Worm (Caenorhabditis elegans): ENCODE data around the gene Y56A3A.6.

The Y56A3A.6 gene

DNA sequence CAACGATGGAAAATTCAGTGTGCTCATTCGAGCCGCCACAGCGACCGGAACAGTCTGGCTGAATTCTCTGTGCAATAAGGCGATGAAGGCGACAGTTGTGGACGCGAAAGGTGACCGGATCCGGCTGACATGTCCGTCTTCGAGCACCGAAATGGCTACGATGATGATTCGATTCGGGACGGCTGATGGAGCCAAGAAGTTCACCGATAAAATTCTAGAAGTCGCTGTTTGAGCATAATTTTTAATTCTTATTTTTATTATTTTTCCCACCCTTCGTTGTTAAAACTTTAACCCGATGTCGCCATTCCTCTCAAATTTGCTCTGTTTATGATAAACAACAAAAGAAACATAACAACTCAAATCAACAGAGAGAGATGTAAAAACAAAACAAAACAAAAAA is 38.9 kb upstream of the Y56A3A.6 start:
- TF ChIP-seq vab-15 (tag; optimal IDR thresholded peaks at IDR 0.05) (no peak), efl-3 (GFP tag; optimal IDR thresholded peaks at IDR 0.05) (no peak), zip-4 (GFP tag; optimal IDR thresholded peaks at IDR 0.05) (no peak), jun-1 (tag; optimal IDR thresholded peaks at IDR 0.05) (no peak), ceh-90 (tag; optimal IDR thresholded peaks at IDR 0.05) (no peak), lin-14 (GFP tag; optimal IDR thresholded peaks at IDR 0.05) (no peak), fkh-10 (GFP tag; optimal IDR thresholded peaks at IDR 0.05) (no peak), aly-2 (tag; optimal IDR thresholded peaks at IDR 0.05) (no peak), unc-98 (GFP tag; IDR thresholded peaks at IDR 0.05) (no peak), hlh-4 (tag; optimal IDR thresholded peaks at IDR 0.05) (no peak), lin-39 (tag; optimal IDR thresholded peaks at IDR 0.05) (no peak), nhr-84 (tag; optimal IDR thresholded peaks at IDR 0.05) (no peak), ceh-88 (GFP tag; IDR thresholded peaks at IDR 0.05) (no peak), sox-4 (tag; optimal IDR thresholded peaks at IDR 0.05) (no peak), xbp-1 (tag; optimal IDR thresholded peaks at IDR 0.05) (no peak), snu-23 (GFP tag; optimal IDR thresholded peaks at IDR 0.05) (no peak), Y116A8C.19 (tag; optimal IDR thresholded peaks at IDR 0.05; ENCODE audit: borderline replicate concordance) (no peak), snpc-4 (tag; optimal IDR thresholded peaks at IDR 0.05) (no peak)

DNA sequence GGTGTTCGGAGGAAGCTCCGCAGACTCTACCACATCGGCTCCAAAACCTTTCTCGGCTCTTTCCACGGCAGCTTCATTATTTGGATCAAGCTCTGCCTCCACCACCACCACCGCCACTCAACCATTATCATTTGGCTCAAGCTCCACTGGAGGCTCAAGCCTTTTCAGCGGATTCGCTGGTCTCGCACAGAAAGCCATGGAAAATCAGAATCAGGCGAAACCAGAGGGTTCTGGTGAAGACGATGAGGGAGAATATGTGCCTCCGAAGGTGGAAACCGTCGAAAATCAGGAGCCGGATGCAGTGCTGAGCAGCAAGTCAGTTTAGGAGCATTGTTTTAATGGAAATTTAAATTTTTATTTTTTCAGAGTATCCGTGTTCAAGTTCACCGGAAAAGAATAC is 38.5 kb upstream of the Y56A3A.6 start:
- TF ChIP-seq zag-1 (tag; optimal IDR thresholded peaks at IDR 0.05) (no peak), efl-1 (optimal IDR thresholded peaks at IDR 0.05) (no peak), efl-1 (GFP tag; optimal IDR thresholded peaks at IDR 0.05 in 1 of 2) (no peak), mef-2 (tag; optimal IDR thresholded peaks at IDR 0.05) (no peak), sox-4 (tag; optimal IDR thresholded peaks at IDR 0.05) (no peak), nhr-85 (tag) (no peak), hlh-4 (tag; optimal IDR thresholded peaks at IDR 0.05) (no peak), fkh-4 (tag; optimal IDR thresholded peaks at IDR 0.05; ENCODE audit: borderline replicate concordance) (no peak), nhr-237 (tag; optimal IDR thresholded peaks at IDR 0.05) (no peak), lin-14 (GFP tag; optimal IDR thresholded peaks at IDR 0.05) (no peak)

DNA sequence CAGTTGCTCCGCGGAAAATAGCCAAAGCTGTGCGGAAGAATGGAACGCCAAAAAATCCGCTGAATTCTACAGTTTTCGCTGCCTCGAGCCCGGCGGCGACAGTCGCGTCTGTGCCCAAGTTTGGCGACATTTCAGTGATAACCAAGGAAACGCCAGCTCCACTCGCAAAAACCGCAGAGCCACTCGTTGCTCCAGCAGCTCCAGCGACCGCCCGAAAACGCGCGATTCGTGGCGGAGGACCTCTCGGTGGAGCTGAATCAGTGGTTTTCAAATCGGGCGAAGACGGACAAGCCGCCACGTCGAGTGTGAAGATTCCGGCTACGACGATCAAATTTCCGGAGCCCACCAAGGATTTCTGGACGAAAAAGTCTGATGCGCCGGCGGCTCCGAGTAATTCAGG is 37.7 kb upstream of the Y56A3A.6 start:
- TF ChIP-seq ceh-82 (tag; optimal IDR thresholded peaks at IDR 0.05) (no peak), lin-13 (GFP tag; optimal IDR thresholded peaks at IDR 0.05) (no peak), hlh-4 (tag; optimal IDR thresholded peaks at IDR 0.05) (no peak), nhr-20 (tag; optimal IDR thresholded peaks at IDR 0.05) (no peak), nhr-71 (tag; optimal IDR thresholded peaks at IDR 0.05) (no peak), ceh-8 (GFP tag; optimal IDR thresholded peaks at IDR 0.05) (no peak), skn-1 (tag; optimal IDR thresholded peaks at IDR 0.05) (no peak), ceh-88 (GFP tag; IDR thresholded peaks at IDR 0.05) (no peak), mdl-1 (tag; optimal IDR thresholded peaks at IDR 0.05) (no peak), ces-1 (GFP tag; optimal IDR thresholded peaks at IDR 0.05) (no peak)

DNA sequence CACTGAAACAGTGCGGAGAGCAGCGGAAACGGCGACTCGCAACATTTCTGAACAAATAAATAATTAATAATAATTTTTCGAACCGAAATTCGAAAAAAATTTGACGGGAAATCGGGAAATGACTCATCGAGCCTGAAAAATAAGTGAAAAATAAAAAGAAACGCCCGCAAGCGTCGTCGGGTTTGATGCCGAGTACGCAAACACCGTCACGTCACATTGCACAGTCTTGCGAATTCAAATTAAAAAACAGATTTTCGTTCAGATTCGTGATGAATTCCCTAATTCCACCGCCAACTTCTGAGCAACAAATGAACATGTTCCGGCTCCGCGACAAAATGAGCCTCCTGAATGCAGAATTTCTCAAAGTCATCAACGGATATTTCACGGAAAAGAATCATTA is 37.1 kb upstream of the Y56A3A.6 start, which contains the start of the genes ndab-1 and npp-16:
ndab-1 (minus strand) TSS at position 47 of the 400 bp plus-strand sequence.
npp-16 (plus strand) TSS at position 263 of the 400 bp plus-strand sequence.
- TF ChIP-seq fkh-10 (GFP tag; optimal IDR thresholded peaks at IDR 0.05) (no peak), unc-86 (tag; optimal IDR thresholded peaks at IDR 0.05) (peak; percentile 17), sox-4 (tag; optimal IDR thresholded peaks at IDR 0.05) (peak; percentile 16), C04F5.9 (tag; optimal IDR thresholded peaks at IDR 0.05) (peak; percentile 3), nhr-84 (tag; optimal IDR thresholded peaks at IDR 0.05) (peak; percentile 33), unc-130 (tag; optimal IDR thresholded peaks at IDR 0.05) (peak; percentile 75), mef-2 (tag; optimal IDR thresholded peaks at IDR 0.05) (no peak), nhr-20 (tag; optimal IDR thresholded peaks at IDR 0.05) (peak; percentile 35), efl-1 (optimal IDR thresholded peaks at IDR 0.05) (peak; percentile 40 to 66), efl-1 (GFP tag; optimal IDR thresholded peaks at IDR 0.05 in 1 of 2) (peak; percentile 62 to 96), F16B12.6 (tag; optimal IDR thresholded peaks at IDR 0.05) (peak; percentile 96), dsc-1 (tag; optimal IDR thresholded peaks at IDR 0.05) (peak; percentile 47), lin-14 (GFP tag; optimal IDR thresholded peaks at IDR 0.05) (no peak), tbx-2 (tag; optimal IDR thresholded peaks at IDR 0.05) (peak; percentile 33), mep-1 (tag; optimal IDR thresholded peaks at IDR 0.05) (peak; percentile 24), rnt-1 (tag; optimal IDR thresholded peaks at IDR 0.05) (peak; percentile 54), nhr-47 (tag; optimal IDR thresholded peaks at IDR 0.05) (peak; percentile 51), nhr-19 (GFP tag; conservative IDR thresholded peaks at IDR 0.05) (peak; percentile 38; the same call in 1 of the 2 replicates), pag-3 (tag; optimal IDR thresholded peaks at IDR 0.05; ENCODE audit: borderline replicate concordance, insufficient read depth) (no peak), isw-1 (GFP tag; IDR thresholded peaks at IDR 0.05) (0 out of 2 replicates have a peak, but pooled peaks have one; percentile 13), snpc-4 (tag; optimal IDR thresholded peaks at IDR 0.05) (peak; percentile 36), lsy-2 (tag; optimal IDR thresholded peaks at IDR 0.05) (peak; percentile 52), xbp-1 (tag; optimal IDR thresholded peaks at IDR 0.05) (peak; percentile 28), swsn-7 (tag; optimal IDR thresholded peaks at IDR 0.05) (peak; percentile 37), lin-35 (GFP tag; optimal IDR thresholded peaks at IDR 0.05) (peak; percentile 38 to 51), ceh-8 (GFP tag; optimal IDR thresholded peaks at IDR 0.05) (peak; percentile 39)

Measured in whole organism, L1 larva.